Worm (Caenorhabditis elegans): Measurements from ENCODE around the gene ZC262.2.
"Not testable (repeated sequence)": the region's sequence is repeated elsewhere in the genome, so short reads cannot be mapped to it uniquely, and the experiment has no call there.

DNA sequence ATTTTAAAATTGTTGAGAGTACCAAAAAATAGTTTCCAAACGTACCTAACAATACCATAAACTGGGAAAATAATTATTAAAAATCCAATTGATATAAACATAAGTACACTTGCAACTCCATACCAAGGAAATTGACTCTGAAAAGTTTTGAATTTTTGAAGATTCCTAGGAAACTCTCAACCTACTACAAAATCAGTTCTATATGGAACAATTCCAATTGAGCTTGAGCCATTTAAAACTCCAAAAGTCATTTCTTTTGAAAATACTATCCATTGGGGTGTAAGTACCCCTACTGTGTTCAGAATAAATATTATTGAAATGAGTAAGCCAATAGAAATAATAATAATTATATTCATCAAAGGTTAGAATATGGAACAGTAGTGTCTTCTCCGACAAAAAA is 7.5 kb downstream of the ZC262.2 start, which contains the start of gene clc-28:
- not testable (repeated sequence) for TF ChIP-seq W03F9.2, him-1 (tag; optimal IDR thresholded peaks at IDR 0.05)

Data from whole organism, L4/young adult.